Worm (Caenorhabditis elegans) whole organism, L3 larva: ENCODE measurements around the gene F40F12.9.
A peak's percentile ranks its signal among the peaks of the same experiment; 100 is the strongest.

Source experiments
- aly-2 ChIP-seq: fragments of 150-350 bp; optimal IDR thresholded peaks from 2 replicates; lab custom pipeline; 2014; ENCODE audit warnings: missing biosample characterization, missing genetic modification characterization
- ama-1 ChIP-seq: fragments of 150-350 bp; optimal IDR thresholded peaks from 2 replicates; lab custom pipeline; 2018
- ceh-16 ChIP-seq: sonication (generic microtip); optimal IDR thresholded peaks from 2 replicates; lab custom pipeline; 2017; ENCODE audit warnings: missing biosample characterization, missing genetic modification characterization
- ceh-28 ChIP-seq: fragments of 150-350 bp; optimal IDR thresholded peaks from 2 replicates; lab custom pipeline; 2014; ENCODE audit warnings: missing biosample characterization, missing genetic modification reagents, missing genetic modification characterization
- ceh-82 ChIP-seq: fragments of 150-350 bp; optimal IDR thresholded peaks from 2 replicates; lab custom pipeline; 2014; ENCODE audit warnings: missing biosample characterization, missing genetic modification characterization
- daf-12 ChIP-seq: fragments of 150-350 bp; optimal IDR thresholded peaks from 2 replicates; lab custom pipeline; 2014; ENCODE audit warnings: missing biosample characterization, missing genetic modification reagents, missing genetic modification characterization
- egl-27 ChIP-seq: sonication (generic microtip); optimal IDR thresholded peaks from 4 replicates; lab custom pipeline; 2017; ENCODE audit warnings: missing biosample characterization, missing genetic modification reagents, missing genetic modification characterization
- egl-5 ChIP-seq: fragments of 150-350 bp; optimal IDR thresholded peaks from 2 replicates; lab custom pipeline; 2017; ENCODE audit warnings: missing biosample characterization, missing genetic modification reagents, missing genetic modification characterization, inconsistent platforms
- elt-1 ChIP-seq: fragments of 150-350 bp; optimal IDR thresholded peaks from 2 replicates; lab custom pipeline; 2014; ENCODE audit warnings: missing biosample characterization, missing genetic modification characterization
- elt-2 ChIP-seq: sonication (generic microtip); optimal IDR thresholded peaks from 2 replicates; lab custom pipeline; 2016; ENCODE audit warnings: missing genetic modification reagents, mild to moderate bottlenecking, missing genetic modification characterization, missing compliant biosample characterization
- fkh-10 ChIP-seq: sonication (generic microtip); optimal IDR thresholded peaks from 2 replicates; lab custom pipeline; 2017; ENCODE audit warnings: missing biosample characterization, missing genetic modification reagents, missing genetic modification characterization
- fos-1 ChIP-seq: fragments of 150-350 bp; optimal IDR thresholded peaks from 2 replicates; lab custom pipeline; 2014; ENCODE audit warnings: missing biosample characterization, missing genetic modification characterization
- hmg-11 ChIP-seq: sonication (generic microtip); optimal IDR thresholded peaks from 2 replicates; lab custom pipeline; 2016; ENCODE audit warnings: missing genetic modification characterization, missing compliant biosample characterization
- jun-1 ChIP-seq: fragments of 150-350 bp; optimal IDR thresholded peaks from 2 replicates; lab custom pipeline; 2014; ENCODE audit warnings: missing biosample characterization, missing genetic modification reagents, missing genetic modification characterization
- lin-15B ChIP-seq: fragments of 150-350 bp; optimal IDR thresholded peaks from 2 replicates; lab custom pipeline; 2014; ENCODE audit warnings: missing biosample characterization, missing genetic modification characterization
- lin-39 ChIP-seq: fragments of 150-350 bp; optimal IDR thresholded peaks from 2 replicates; lab custom pipeline; 2018; ENCODE audit warnings: missing biosample characterization, missing genetic modification reagents, missing genetic modification characterization
- lsy-12 ChIP-seq: sonication (generic microtip); optimal IDR thresholded peaks from 2 replicates; lab custom pipeline; 2016; ENCODE audit warnings: mild to moderate bottlenecking, missing genetic modification characterization, missing compliant biosample characterization
- mdl-1 ChIP-seq: fragments of 150-350 bp; optimal IDR thresholded peaks from 2 replicates; lab custom pipeline; 2014; ENCODE audit warnings: missing biosample characterization, missing genetic modification characterization
- nfya-1 ChIP-seq: sonication (generic microtip); optimal IDR thresholded peaks from 2 replicates; lab custom pipeline; 2017; ENCODE audit warnings: missing genetic modification characterization, mild to moderate bottlenecking, missing compliant biosample characterization, antibody characterized with exemption, moderate library complexity; ENCODE audit not compliant: insufficient read depth
- nhr-12 ChIP-seq: fragments of 150-350 bp; optimal IDR thresholded peaks from 2 replicates; lab custom pipeline; 2014; ENCODE audit warnings: missing biosample characterization, missing genetic modification characterization
- nhr-23 ChIP-seq: fragments of 150-350 bp; optimal IDR thresholded peaks from 2 replicates; lab custom pipeline; 2014; ENCODE audit warnings: missing biosample characterization, missing genetic modification reagents, missing genetic modification characterization
- nhr-237 ChIP-seq: fragments of 150-350 bp; optimal IDR thresholded peaks from 2 replicates; lab custom pipeline; 2014; ENCODE audit warnings: missing biosample characterization, missing genetic modification characterization
- nhr-25 ChIP-seq: sonication (generic microtip); optimal IDR thresholded peaks from 2 replicates; lab custom pipeline; 2017; ENCODE audit warnings: missing biosample characterization, missing genetic modification characterization
- nhr-28 ChIP-seq: fragments of 150-350 bp; optimal IDR thresholded peaks from 2 replicates; lab custom pipeline; 2014; ENCODE audit warnings: missing biosample characterization, missing genetic modification characterization
- nhr-43 ChIP-seq: sonication (generic microtip); optimal IDR thresholded peaks from 2 replicates; lab custom pipeline; 2016; ENCODE audit warnings: mild to moderate bottlenecking, missing genetic modification characterization, missing compliant biosample characterization; ENCODE audit not compliant: poor library complexity, severe bottlenecking
- nhr-67 ChIP-seq: fragments of 150-350 bp; optimal IDR thresholded peaks from 2 replicates; lab custom pipeline; 2014; ENCODE audit warnings: missing biosample characterization, missing genetic modification characterization
- nhr-76 ChIP-seq: fragments of 150-350 bp; sonication (generic microtip); optimal IDR thresholded peaks from 5 replicates; lab custom pipeline; 2014; ENCODE audit warnings: missing biosample characterization, missing genetic modification characterization
- nhr-77 ChIP-seq: fragments of 150-350 bp; optimal IDR thresholded peaks from 2 replicates; lab custom pipeline; 2014; ENCODE audit warnings: missing biosample characterization, missing genetic modification characterization
- pha-4 ChIP-seq: fragments of 150-350 bp; optimal IDR thresholded peaks from 2 replicates; lab custom pipeline; 2014; ENCODE audit warnings: missing biosample characterization, missing genetic modification reagents, missing genetic modification characterization
- pqm-1 ChIP-seq: fragments of 150-350 bp; optimal IDR thresholded peaks from 2 replicates; lab custom pipeline; 2017; ENCODE audit warnings: missing biosample characterization, missing genetic modification characterization, inconsistent platforms
- sea-2 ChIP-seq: fragments of 150-350 bp; sonication (generic microtip); optimal IDR thresholded peaks from 4 replicates; lab custom pipeline; 2014; ENCODE audit warnings: missing biosample characterization, missing genetic modification reagents, missing genetic modification characterization
- skn-1 ChIP-seq: fragments of 150-350 bp; optimal IDR thresholded peaks from 2 replicates; lab custom pipeline; 2014; ENCODE audit warnings: missing biosample characterization, missing genetic modification characterization
- snpc-4 ChIP-seq: fragments of 150-350 bp; optimal IDR thresholded peaks from 2 replicates; lab custom pipeline; 2014; ENCODE audit warnings: missing biosample characterization, missing genetic modification characterization
- tbx-2 ChIP-seq: sonication (generic microtip); optimal IDR thresholded peaks from 2 replicates; lab custom pipeline; 2016; ENCODE audit warnings: mild to moderate bottlenecking, missing genetic modification characterization, missing compliant biosample characterization
- unc-39 ChIP-seq: sonication (generic microtip); optimal IDR thresholded peaks from 4 replicates; lab custom pipeline; 2017; ENCODE audit warnings: missing biosample characterization, missing genetic modification characterization
- unc-62 ChIP-seq: fragments of 150-350 bp; sonication (generic microtip); optimal IDR thresholded peaks from 4 replicates; lab custom pipeline; 2014; ENCODE audit warnings: missing biosample characterization, missing genetic modification reagents, missing genetic modification characterization
- zag-1 ChIP-seq: fragments of 150-350 bp; optimal IDR thresholded peaks from 2 replicates; lab custom pipeline; 2014; ENCODE audit warnings: missing biosample characterization, missing genetic modification characterization
- ztf-11 ChIP-seq: fragments of 150-350 bp; optimal IDR thresholded peaks from 2 replicates; lab custom pipeline; 2014; ENCODE audit warnings: missing biosample characterization, missing genetic modification characterization
- ztf-4 ChIP-seq: fragments of 150-350 bp; optimal IDR thresholded peaks from 2 replicates; lab custom pipeline; 2014; ENCODE audit warnings: missing biosample characterization, missing genetic modification characterization

F40F12.9 gene

DNA sequence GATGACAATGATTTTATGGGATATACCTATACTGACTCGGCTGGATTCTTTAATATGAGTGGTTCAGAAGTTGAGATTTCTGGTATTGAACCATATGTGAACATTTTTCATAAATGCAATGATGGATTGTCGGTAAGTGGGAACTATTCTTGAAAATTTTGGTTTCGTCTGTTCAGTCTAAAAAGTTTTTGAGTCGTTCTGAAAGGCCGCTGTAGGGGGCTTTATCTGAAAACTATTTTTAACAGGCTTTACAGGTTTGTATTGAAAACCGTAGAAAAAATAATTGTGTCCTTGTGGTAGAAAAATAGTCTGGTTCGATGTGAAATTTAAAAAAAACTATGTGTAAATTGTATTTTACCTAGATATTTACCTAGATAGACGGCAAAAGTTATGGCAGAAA lies 18.4 kb downstream of the F40F12.9 start:
- no peak for TF ChIP-seq sea-2 (GFP tag; lab: Kevin White, UChicago)
- TF ChIP-seq nhr-77: no peak
- TF ChIP-seq pha-4 (tag; lab: Kevin White, UChicago): no peak
- TF ChIP-seq mdl-1 (tag; lab: Kevin White, UChicago): no peak
- TF ChIP-seq nhr-25: no peak
- TF ChIP-seq snpc-4 (tag; lab: Kevin White, UChicago): no peak
- TF ChIP-seq skn-1: no peak
- no peak for TF ChIP-seq zag-1 (tag; lab: Kevin White, UChicago)
- TF ChIP-seq lin-15B (tag; lab: Kevin White, UChicago): no peak
- no peak for TF ChIP-seq fos-1 (tag; lab: Kevin White, UChicago)
- TF ChIP-seq nhr-23: no peak
- no peak for TF ChIP-seq lin-39
- no peak for TF ChIP-seq nhr-28 (tag; lab: Kevin White, UChicago)

- TF ChIP-seq elt-2 (peak; percentile 98), pqm-1 (tag; lab: Kevin White, UChicago) (peak; percentile 92), unc-39 (tag; lab: Kevin White, UChicago) (no peak), ceh-16 (tag; lab: Kevin White, UChicago) (no peak), daf-12 (no peak), nhr-43 (tag; lab: Kevin White, UChicago) (no peak), nhr-28 (tag; lab: Kevin White, UChicago) (no peak), jun-1 (tag; lab: Kevin White, UChicago) (peak; percentile 40), ztf-11 (tag; lab: Kevin White, UChicago) (no peak), ztf-4 (no peak), zag-1 (tag; lab: Kevin White, UChicago) (no peak), unc-62 (GFP tag; lab: Kevin White, UChicago) (no peak), ama-1 (no peak), ceh-28 (no peak), nfya-1 (tag; lab: Kevin White, UChicago) (peak; percentile 53), pha-4 (tag; lab: Kevin White, UChicago) (peak; percentile 47), aly-2 (tag; lab: Kevin White, UChicago) (no peak), egl-27 (no peak), skn-1 (no peak), nhr-25 (no peak), nhr-12 (no peak), lin-39 (no peak), ceh-82 (tag; lab: Kevin White, UChicago) (no peak), elt-1 (tag; lab: Kevin White, UChicago) (no peak), hmg-11 (tag; lab: Kevin White, UChicago) (no peak), nhr-237 (tag; lab: Kevin White, UChicago) (no peak)
Observed at ce11 chrIII:9930406-9930805, 19.3 kb downstream of the F40F12.9 start.

DNA sequence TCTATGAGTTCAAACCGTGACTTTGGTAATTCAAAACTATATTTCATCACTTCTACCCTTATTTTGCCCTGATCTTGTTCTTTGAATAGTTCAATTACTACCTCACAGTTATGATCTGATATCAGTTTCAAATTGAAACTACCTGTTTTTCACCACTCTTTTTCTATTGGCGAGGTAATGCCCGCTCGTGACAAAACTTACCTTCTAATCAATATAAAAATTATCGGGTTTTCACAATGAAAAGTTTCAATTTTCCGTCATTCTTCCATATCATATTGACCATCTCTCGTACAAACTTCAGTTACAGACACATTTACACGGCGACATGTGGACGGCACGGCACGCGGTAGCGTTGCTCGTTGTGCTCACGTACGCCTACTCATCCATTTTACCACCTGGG lies 21.0 kb downstream of the F40F12.9 start, which contains the start of gene dec-7:
TSS of gene dec-7 (plus strand) at position 308 of the 400 bp plus-strand sequence.
- TF ChIP-seq pha-4 (tag; lab: Kevin White, UChicago) (peak; percentile 2), egl-5 (tag; lab: Kevin White, UChicago) (no peak), lin-39 (no peak), elt-2 (peak; percentile 45), tbx-2 (no peak), nhr-76 (tag; lab: Kevin White, UChicago) (no peak), unc-39 (tag; lab: Kevin White, UChicago) (no peak), nhr-67 (tag; lab: Kevin White, UChicago) (no peak)

ce11 chrIII:9941020-9941674 lies 30.0 kb downstream of the F40F12.9 start, which contains the start of the genes K03H1.9 and K03H1.12:
TSS of gene K03H1.9 (minus strand) at chrIII:9941490.
TSS of gene K03H1.12 (plus strand) at chrIII:9941624.
- no peak for TF ChIP-seq unc-62 (GFP tag; lab: Kevin White, UChicago)
- TF ChIP-seq jun-1 (tag; lab: Kevin White, UChicago): no peak
- no peak for TF ChIP-seq ceh-82 (tag; lab: Kevin White, UChicago)
- TF ChIP-seq fkh-10: no peak
- TF ChIP-seq fos-1 (tag; lab: Kevin White, UChicago): no peak
- no peak for TF ChIP-seq lsy-12
- no peak for TF ChIP-seq nfya-1 (tag; lab: Kevin White, UChicago)
- no peak for TF ChIP-seq ceh-16 (tag; lab: Kevin White, UChicago)
